Worm (Caenorhabditis elegans) whole organism, L1 larva: Measurements from ENCODE around the gene mdt-10.

ENCODE experiments used
- C04F5.9 ChIP-seq: sonication (generic microtip); optimal IDR thresholded peaks from 2 replicates; lab custom pipeline; 2016; ENCODE audit warnings: missing genetic modification characterization, missing compliant biosample characterization
- C16A3.4 ChIP-seq: fragments of 150-350 bp; optimal IDR thresholded peaks from 2 replicates; lab custom pipeline; 2014; ENCODE audit warnings: missing biosample characterization, missing genetic modification characterization
- aha-1 ChIP-seq: fragments of 150-350 bp; optimal IDR thresholded peaks from 2 replicates; lab custom pipeline; 2014; ENCODE audit warnings: missing biosample characterization, missing genetic modification characterization
- alr-1 ChIP-seq: fragments of 200-800 bp; sonication (Bioruptor generic); optimal IDR thresholded peaks from 2 replicates; lab custom pipeline; 2018; ENCODE audit warnings: borderline replicate concordance, mild to moderate bottlenecking, missing genetic modification characterization, missing compliant biosample characterization
- aly-2 ChIP-seq: fragments of 150-350 bp; optimal IDR thresholded peaks from 2 replicates; lab custom pipeline; 2014; ENCODE audit warnings: missing biosample characterization, missing genetic modification characterization
- blmp-1 ChIP-seq: fragments of 150-350 bp; optimal IDR thresholded peaks from 2 replicates; lab custom pipeline; 2014; ENCODE audit warnings: missing biosample characterization, missing genetic modification characterization
- ceh-82 ChIP-seq, 3 experiments: fragments of 150-350 bp in 1 of 3; sonication (generic microtip) in 2 of 3; optimal IDR thresholded peaks; 2 replicates each; lab custom pipeline; 2014 to 2017; ENCODE audit warnings: missing biosample characterization in 3 of 3, missing genetic modification characterization in 3 of 3
- ceh-88 ChIP-seq: fragments of 200-800 bp; sonication (Bioruptor generic); IDR thresholded peaks from 2 replicates; pipeline ENCODE4 v1.3.6; 2022; ENCODE audit warnings: missing genetic modification characterization, missing compliant biosample characterization
- efl-1 ChIP-seq, 4 experiments: fragments of 150-350 bp; optimal IDR thresholded peaks in 3 of 4; peaks in 1 of 4; 1 replicate in 1 of 4; 2 replicates in 3 of 4; lab custom pipeline; 2014; ENCODE audit warnings: missing biosample characterization in 2 of 4, missing genetic modification characterization in 2 of 4, missing genetic modification reagents in 2 of 4
- efl-3 ChIP-seq: fragments of 200-800 bp; sonication (Bioruptor generic); optimal IDR thresholded peaks from 2 replicates; lab custom pipeline; 2018; ENCODE audit warnings: mild to moderate bottlenecking, missing genetic modification characterization, missing compliant biosample characterization
- egl-13 ChIP-seq: sonication (generic microtip); optimal IDR thresholded peaks from 2 replicates; lab custom pipeline; 2016; ENCODE audit warnings: missing genotype, missing genetic modification reagents, missing genetic modification characterization, missing compliant biosample characterization
- egl-27 ChIP-seq, 2 experiments: fragments of 150-350 bp in 1 of 2; sonication (generic microtip); optimal IDR thresholded peaks; 3 replicates each; lab custom pipeline; 2017 to 2018; ENCODE audit warnings: missing biosample characterization in 2 of 2, missing genetic modification characterization in 2 of 2, missing genetic modification reagents in 2 of 2
- elt-2 ChIP-seq: sonication (generic microtip); optimal IDR thresholded peaks from 2 replicates; lab custom pipeline; 2016; ENCODE audit warnings: missing genetic modification characterization, mild to moderate bottlenecking, inconsistent platforms, missing compliant biosample characterization, missing genetic modification reagents
- elt-3 ChIP-seq, 6 experiments: fragments of 150-350 bp in 1 of 6; sonication (generic microtip); optimal IDR thresholded peaks; 2 replicates each; lab custom pipeline; 2017 to 2018; ENCODE audit warnings: missing biosample characterization in 6 of 6, missing genetic modification characterization in 6 of 6, inconsistent platforms in 1 of 6
- ets-5 ChIP-seq: fragments of 200-800 bp; sonication (Bioruptor generic); IDR thresholded peaks from 2 replicates; pipeline ENCODE4 v1.3.6; 2022; ENCODE audit warnings: missing genetic modification characterization, missing compliant biosample characterization
- fkh-4 ChIP-seq: sonication (generic microtip); optimal IDR thresholded peaks from 2 replicates; lab custom pipeline; 2016; ENCODE audit warnings: missing compliant biosample characterization, missing genetic modification characterization, borderline replicate concordance
- fos-1 ChIP-seq: fragments of 150-350 bp; optimal IDR thresholded peaks from 2 replicates; lab custom pipeline; 2014; ENCODE audit warnings: missing biosample characterization, missing genetic modification characterization
- irx-1 ChIP-seq: sonication (generic microtip); optimal IDR thresholded peaks from 2 replicates; lab custom pipeline; 2016; ENCODE audit warnings: missing genetic modification characterization, missing compliant biosample characterization
- isw-1 ChIP-seq: fragments of 200-800 bp; sonication (Bioruptor generic); IDR thresholded peaks from 2 replicates; pipeline ENCODE4 v1.3.6; 2022; ENCODE audit warnings: missing genetic modification characterization, missing compliant biosample characterization
- jun-1 ChIP-seq: fragments of 150-350 bp; optimal IDR thresholded peaks from 2 replicates; lab custom pipeline; 2014; ENCODE audit warnings: missing biosample characterization, missing genetic modification reagents, missing genetic modification characterization
- lin-14 ChIP-seq: fragments of 200-800 bp; sonication (Bioruptor generic); optimal IDR thresholded peaks from 2 replicates; lab custom pipeline; 2018; ENCODE audit warnings: mild to moderate bottlenecking, missing genetic modification characterization, moderate library complexity, missing compliant biosample characterization
- lin-35 ChIP-seq, 2 experiments: fragments of 150-350 bp; optimal IDR thresholded peaks; 2 replicates each; lab custom pipeline; 2014; ENCODE audit warnings: missing biosample characterization in 2 of 2, missing genetic modification characterization in 2 of 2, missing genetic modification reagents in 2 of 2
- lir-3 ChIP-seq: sonication (generic microtip); optimal IDR thresholded peaks from 2 replicates; lab custom pipeline; 2016; ENCODE audit warnings: mild to moderate bottlenecking, missing genetic modification characterization, moderate library complexity, missing compliant biosample characterization; ENCODE audit not compliant: poor library complexity
- lsy-2 ChIP-seq, 2 experiments: fragments of 150-350 bp; optimal IDR thresholded peaks; 2 replicates each; lab custom pipeline; 2014; ENCODE audit warnings: missing biosample characterization in 2 of 2, missing genetic modification characterization in 2 of 2
- mdl-1 ChIP-seq, 2 experiments: fragments of 150-350 bp; optimal IDR thresholded peaks; 2 replicates each; lab custom pipeline; 2014 to 2017; ENCODE audit warnings: missing biosample characterization in 2 of 2, missing genetic modification characterization in 2 of 2, inconsistent platforms in 1 of 2
- mep-1 ChIP-seq: fragments of 150-350 bp; optimal IDR thresholded peaks from 2 replicates; lab custom pipeline; 2014; ENCODE audit warnings: missing biosample characterization, missing genetic modification characterization
- nhr-11 ChIP-seq: fragments of 150-350 bp; optimal IDR thresholded peaks from 2 replicates; lab custom pipeline; 2014; ENCODE audit warnings: missing biosample characterization, missing genetic modification characterization
- nhr-19 ChIP-seq: fragments of 200-800 bp; sonication (Bioruptor generic); conservative IDR thresholded peaks from 2 replicates; pipeline ENCODE4 v1.3.6; 2022; ENCODE audit warnings: missing genetic modification characterization, missing compliant biosample characterization
- nhr-237 ChIP-seq: fragments of 150-350 bp; optimal IDR thresholded peaks from 2 replicates; lab custom pipeline; 2014; ENCODE audit warnings: missing biosample characterization, missing genetic modification characterization
- nhr-47 ChIP-seq: sonication (generic microtip); optimal IDR thresholded peaks from 2 replicates; lab custom pipeline; 2016; ENCODE audit warnings: mild to moderate bottlenecking, missing genetic modification characterization, moderate library complexity, missing compliant biosample characterization
- nhr-71 ChIP-seq: sonication (generic microtip); optimal IDR thresholded peaks from 2 replicates; lab custom pipeline; 2016; ENCODE audit warnings: mild to moderate bottlenecking, missing genetic modification characterization, moderate library complexity, missing compliant biosample characterization
- nhr-84 ChIP-seq: sonication (generic microtip); optimal IDR thresholded peaks from 2 replicates; lab custom pipeline; 2017; ENCODE audit warnings: missing biosample characterization, missing genetic modification characterization
- pax-3 ChIP-seq: fragments of 200-800 bp; sonication (Bioruptor generic); optimal IDR thresholded peaks from 2 replicates; lab custom pipeline; 2018; ENCODE audit warnings: mild to moderate bottlenecking, missing genetic modification characterization, moderate library complexity, missing compliant biosample characterization
- skn-1 ChIP-seq: fragments of 150-350 bp; optimal IDR thresholded peaks from 2 replicates; lab custom pipeline; 2014; ENCODE audit warnings: missing biosample characterization, missing genetic modification characterization
- snpc-4 ChIP-seq: fragments of 150-350 bp; optimal IDR thresholded peaks from 2 replicates; lab custom pipeline; 2014; ENCODE audit warnings: missing biosample characterization, missing genetic modification characterization
- snu-23 ChIP-seq: sonication (generic microtip); optimal IDR thresholded peaks from 2 replicates; lab custom pipeline; 2016; ENCODE audit warnings: missing genetic modification characterization, missing compliant biosample characterization
- sptf-1 ChIP-seq: fragments of 150-350 bp; optimal IDR thresholded peaks from 2 replicates; lab custom pipeline; 2014; ENCODE audit warnings: missing biosample characterization, missing genetic modification characterization
- unc-98 ChIP-seq: fragments of 200-800 bp; sonication (Bioruptor generic); IDR thresholded peaks from 2 replicates; pipeline ENCODE4 v1.3.6; 2022; ENCODE audit warnings: missing genetic modification characterization, missing compliant biosample characterization
- vab-15 ChIP-seq: sonication (generic microtip); optimal IDR thresholded peaks from 2 replicates; lab custom pipeline; 2017; ENCODE audit warnings: missing genotype, mild to moderate bottlenecking, missing genetic modification characterization, missing compliant biosample characterization
- ztf-11 ChIP-seq, 2 experiments: sonication (generic microtip); optimal IDR thresholded peaks; 2 replicates each; lab custom pipeline; 2016 to 2017; ENCODE audit warnings: missing genetic modification characterization in 2 of 2, missing biosample characterization in 1 of 2, missing compliant biosample characterization in 1 of 2
- ztf-4 ChIP-seq: fragments of 150-350 bp; optimal IDR thresholded peaks from 2 replicates; lab custom pipeline; 2014; ENCODE audit warnings: missing biosample characterization, missing genetic modification characterization

mdt-10 gene

ce11 chrII:7854942-7855341, at the start of gene mdt-10:
TSS of gene mdt-10 (minus strand) at chrII:7855042.
- TF ChIP-seq skn-1 (tag; lab: Kevin White, UChicago), result no peak
- no peak for TF ChIP-seq pax-3 (tag; lab: Kevin White, UChicago)
- no peak for TF ChIP-seq aly-2 (tag; lab: Kevin White, UChicago)
- no peak for TF ChIP-seq nhr-237
- TF ChIP-seq egl-13, result no peak
- TF ChIP-seq nhr-71 (tag; lab: Kevin White, UChicago), result no peak
- no peak for TF ChIP-seq fkh-4 (tag; lab: Kevin White, UChicago)
- no peak for TF ChIP-seq aha-1 (tag; lab: Kevin White, UChicago)
- no peak for TF ChIP-seq elt-3 (tag; optimal IDR thresholded peaks at IDR 0.05; lab: Kevin White, UChicago)
- TF ChIP-seq isw-1 (GFP tag; lab: Robert Waterston, UW), result no peak

- TF ChIP-seq efl-1 (optimal IDR thresholded peaks at IDR 0.05; lab: Kevin White, UChicago) (no peak), efl-1 (GFP tag; optimal IDR thresholded peaks at IDR 0.05 in 1 of 2; lab: Kevin White, UChicago) (peak in 1 of 2 experiments; percentile 90), nhr-47 (tag; lab: Kevin White, UChicago) (no peak)
Measured at ce11 chrII:7901990-7902389, 47.1 kb upstream of the mdt-10 start.

- TF ChIP-seq mep-1 (tag; lab: Kevin White, UChicago), result no peak
- no peak for TF ChIP-seq egl-27 (tag; optimal IDR thresholded peaks at IDR 0.05; lab: Kevin White, UChicago)
- no peak for TF ChIP-seq C16A3.4
- no peak for TF ChIP-seq ceh-82 (tag; optimal IDR thresholded peaks at IDR 0.05; lab: Kevin White, UChicago)
- TF ChIP-seq lin-35 (GFP tag; optimal IDR thresholded peaks at IDR 0.05; lab: Kevin White, UChicago), result no peak
- TF ChIP-seq ztf-11 (tag; optimal IDR thresholded peaks at IDR 0.05; lab: Kevin White, UChicago), result no peak
- no peak for TF ChIP-seq irx-1
- no peak for TF ChIP-seq alr-1
- no peak for TF ChIP-seq jun-1
- TF ChIP-seq mdl-1 (tag; optimal IDR thresholded peaks at IDR 0.05; lab: Kevin White, UChicago), result no peak
Measured at ce11 chrII:7900762-7901161, 45.9 kb upstream of the mdt-10 start.

- TF ChIP-seq elt-2 (no peak), aly-2 (tag; lab: Kevin White, UChicago) (peak; percentile 59), efl-1 (optimal IDR thresholded peaks at IDR 0.05; lab: Kevin White, UChicago) (no peak), efl-1 (GFP tag; optimal IDR thresholded peaks at IDR 0.05 in 1 of 2; lab: Kevin White, UChicago) (peak in 1 of 2 experiments; percentile 65), lin-14 (GFP tag; lab: Kevin White, UChicago) (peak; percentile 31)
Measured at ce11 chrII:7900190-7900672, 45.4 kb upstream of the mdt-10 start, which contains the start of gene rev-1. TSS of gene rev-1 (plus strand) at chrII:7900622.

ce11 chrII:7895190-7895589, 40.3 kb upstream of the mdt-10 start:
- TF ChIP-seq alr-1 (no peak), nhr-84 (tag; lab: Kevin White, UChicago) (no peak), nhr-19 (0 out of 2 replicates have a peak, but pooled peaks have one; percentile 6), ets-5 (GFP tag; lab: Robert Waterston, UW) (no peak), fos-1 (no peak), ztf-4 (tag; lab: Kevin White, UChicago) (no peak), jun-1 (no peak), nhr-11 (tag; lab: Kevin White, UChicago) (no peak), lir-3 (no peak), lin-35 (GFP tag; optimal IDR thresholded peaks at IDR 0.05; lab: Kevin White, UChicago) (no peak), blmp-1 (tag; lab: Kevin White, UChicago) (peak; percentile 84), sptf-1 (tag; lab: Kevin White, UChicago) (no peak), ceh-88 (GFP tag; lab: Robert Waterston, UW) (no peak), snpc-4 (tag; lab: Kevin White, UChicago) (no peak), snu-23 (GFP tag; lab: Kevin White, UChicago) (no peak), lin-14 (GFP tag; lab: Kevin White, UChicago) (peak; percentile 27), unc-98 (GFP tag; lab: Robert Waterston, UW) (no peak), C04F5.9 (tag; lab: Kevin White, UChicago) (no peak), efl-3 (no peak), lsy-2 (tag; optimal IDR thresholded peaks at IDR 0.05; lab: Kevin White, UChicago) (peak in 1 of 2 experiments; percentile 16), vab-15 (tag; lab: Kevin White, UChicago) (no peak), ceh-82 (tag; optimal IDR thresholded peaks at IDR 0.05; lab: Kevin White, UChicago) (no peak)
